Worm (Caenorhabditis elegans): ENCODE measurements around the gene F18A11.3.

F18A11.3 gene

ce11 chrII:12997413-12997812, 39.2 kb downstream of the F18A11.3 start, which contains the start of gene Y38F1A.7:
Gene Y38F1A.7 (minus strand): TSS chrII:12997804.
- TF ChIP-seq nhr-25 (tag; optimal IDR thresholded peaks at IDR 0.05): no peak
- TF ChIP-seq elt-2 (tag; optimal IDR thresholded peaks at IDR 0.05): peak; percentile 1

DNA sequence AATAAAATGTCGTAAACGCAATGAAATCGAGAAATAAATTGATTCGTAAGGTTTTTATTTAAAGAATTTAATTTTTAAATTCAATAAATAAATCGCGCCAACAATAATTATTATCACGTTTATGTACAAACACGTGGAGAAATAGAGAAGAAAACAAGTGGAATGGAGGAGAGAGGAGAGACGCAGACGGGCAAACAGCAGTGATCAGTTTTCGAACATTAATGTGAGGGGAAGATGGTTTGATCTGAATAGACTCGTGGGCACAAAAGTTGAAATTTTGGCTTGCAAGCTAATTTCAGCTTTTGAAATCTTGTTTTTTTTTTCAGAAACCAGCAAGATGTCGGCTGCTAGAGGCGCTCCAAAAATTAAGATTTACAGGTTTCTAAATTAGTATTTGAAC, 40.4 kb downstream of the F18A11.3 start, which contains the start of gene hphd-1:
TSS of gene hphd-1 (minus strand) at position 323 of the 400 bp plus-strand sequence.
- TF ChIP-seq elt-1 (tag; optimal IDR thresholded peaks at IDR 0.05) (no peak), nhr-23 (tag; optimal IDR thresholded peaks at IDR 0.05) (peak; percentile 26), egl-5 (tag; optimal IDR thresholded peaks at IDR 0.05) (no peak), nhr-12 (tag; optimal IDR thresholded peaks at IDR 0.05) (no peak), elt-2 (tag; optimal IDR thresholded peaks at IDR 0.05) (peak; percentile 63), ZK546.5 (tag; optimal IDR thresholded peaks at IDR 0.05) (no peak), lsy-12 (tag; optimal IDR thresholded peaks at IDR 0.05) (no peak), nhr-43 (tag; optimal IDR thresholded peaks at IDR 0.05; ENCODE audit: poor library complexity, severe bottlenecking) (peak; percentile 84), skn-1 (tag; optimal IDR thresholded peaks at IDR 0.05) (no peak), fos-1 (tag; optimal IDR thresholded peaks at IDR 0.05) (no peak), nhr-28 (tag; optimal IDR thresholded peaks at IDR 0.05) (no peak), ama-1 (optimal IDR thresholded peaks at IDR 0.05) (no peak), mdl-1 (tag; optimal IDR thresholded peaks at IDR 0.05) (peak; percentile 55), jun-1 (tag; optimal IDR thresholded peaks at IDR 0.05) (no peak), nfya-1 (tag; optimal IDR thresholded peaks at IDR 0.05; ENCODE audit: insufficient read depth) (peak; percentile 41), snpc-4 (tag; optimal IDR thresholded peaks at IDR 0.05) (peak; percentile 25), sea-2 (GFP tag; optimal IDR thresholded peaks at IDR 0.05) (no peak), hmg-11 (tag; optimal IDR thresholded peaks at IDR 0.05) (no peak), pqm-1 (tag; optimal IDR thresholded peaks at IDR 0.05) (peak; percentile 86), R02D3.7 (tag; optimal IDR thresholded peaks at IDR 0.05) (no peak), pha-4 (tag; optimal IDR thresholded peaks at IDR 0.05) (peak; percentile 93), tbx-2 (tag; optimal IDR thresholded peaks at IDR 0.05) (no peak), ztf-4 (tag; optimal IDR thresholded peaks at IDR 0.05) (no peak), aly-2 (tag; optimal IDR thresholded peaks at IDR 0.05) (no peak), nhr-237 (tag; optimal IDR thresholded peaks at IDR 0.05) (no peak), ceh-82 (tag; optimal IDR thresholded peaks at IDR 0.05) (no peak), elt-3 (tag; optimal IDR thresholded peaks at IDR 0.05) (no peak)

DNA sequence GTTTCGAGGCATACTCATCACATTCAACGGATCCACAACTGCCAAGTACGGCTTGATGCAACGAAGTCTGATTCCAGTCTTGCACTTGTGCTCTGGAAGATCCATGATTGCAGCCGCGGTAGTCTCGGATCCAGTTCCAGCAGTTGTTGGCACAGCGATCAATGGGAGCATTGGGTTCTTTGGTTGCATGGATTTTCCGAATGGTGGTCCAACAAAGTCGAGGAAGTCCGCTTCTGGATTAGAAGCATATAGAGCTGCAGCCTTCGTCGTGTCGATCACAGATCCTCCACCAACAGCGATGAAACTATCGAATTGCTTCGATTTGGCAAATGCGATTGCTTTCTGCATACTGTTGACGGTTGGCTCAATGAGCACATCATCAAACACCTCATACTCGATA, 41.3 kb downstream of the F18A11.3 start:
- TF ChIP-seq unc-39 (tag; optimal IDR thresholded peaks at IDR 0.05) (no peak), unc-62 (GFP tag; optimal IDR thresholded peaks at IDR 0.05) (no peak), ama-1 (optimal IDR thresholded peaks at IDR 0.05) (peak; percentile 61), elt-3 (tag; optimal IDR thresholded peaks at IDR 0.05) (no peak), skn-1 (tag; optimal IDR thresholded peaks at IDR 0.05) (no peak)

- peak; percentile 39 for TF ChIP-seq nhr-43 (tag; optimal IDR thresholded peaks at IDR 0.05; ENCODE audit: poor library complexity, severe bottlenecking)
- peak; percentile 85 for TF ChIP-seq ama-1 (optimal IDR thresholded peaks at IDR 0.05)
- TF ChIP-seq elt-2 (tag; optimal IDR thresholded peaks at IDR 0.05): peak; percentile 25
- no peak for TF ChIP-seq pqm-1 (tag; optimal IDR thresholded peaks at IDR 0.05)
Observed at ce11 chrII:12994009-12994788, 42.4 kb downstream of the F18A11.3 start.

DNA sequence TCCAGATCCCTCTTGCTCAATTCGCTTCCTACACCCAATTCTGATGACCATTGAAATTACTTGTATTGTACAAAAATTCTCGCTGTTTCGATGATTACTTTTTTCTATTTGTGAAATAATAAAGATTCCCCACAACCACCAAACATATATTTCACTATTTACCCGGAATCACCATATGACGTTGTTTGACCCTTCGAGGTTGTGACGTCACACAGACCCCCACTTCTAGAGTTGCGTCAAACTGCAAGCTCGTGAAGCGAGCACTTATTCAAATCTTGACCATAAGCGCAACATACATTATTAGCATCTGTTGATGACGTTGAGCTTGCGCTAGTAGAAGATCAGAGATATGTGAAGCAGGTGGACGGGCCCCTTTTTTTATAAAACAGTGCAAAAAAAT, 43.7 kb downstream of the F18A11.3 start:
- TF ChIP-seq fkh-10 (GFP tag; optimal IDR thresholded peaks at IDR 0.05): no peak
- no peak for TF ChIP-seq skn-1 (tag; optimal IDR thresholded peaks at IDR 0.05)
- TF ChIP-seq nhr-67 (tag; optimal IDR thresholded peaks at IDR 0.05): no peak
- TF ChIP-seq unc-62 (GFP tag; optimal IDR thresholded peaks at IDR 0.05): no peak
- TF ChIP-seq R02D3.7 (tag; optimal IDR thresholded peaks at IDR 0.05): no peak
- TF ChIP-seq ceh-82 (tag; optimal IDR thresholded peaks at IDR 0.05): no peak
- no peak for TF ChIP-seq ceh-28 (tag; optimal IDR thresholded peaks at IDR 0.05)
- no peak for TF ChIP-seq elt-2 (tag; optimal IDR thresholded peaks at IDR 0.05)
- TF ChIP-seq fkh-2 (tag; optimal IDR thresholded peaks at IDR 0.05): no peak
- TF ChIP-seq ztf-11 (tag; optimal IDR thresholded peaks at IDR 0.05): no peak
- TF ChIP-seq ztf-4 (tag; optimal IDR thresholded peaks at IDR 0.05): no peak
- TF ChIP-seq lsy-12 (tag; optimal IDR thresholded peaks at IDR 0.05): no peak
- TF ChIP-seq pha-4 (tag; optimal IDR thresholded peaks at IDR 0.05): no peak
- no peak for TF ChIP-seq nhr-11 (tag; optimal IDR thresholded peaks at IDR 0.05)
- no peak for TF ChIP-seq nhr-28 (tag; optimal IDR thresholded peaks at IDR 0.05)
- no peak for TF ChIP-seq unc-39 (tag; optimal IDR thresholded peaks at IDR 0.05)
- no peak for TF ChIP-seq elt-3 (tag; optimal IDR thresholded peaks at IDR 0.05)
- TF ChIP-seq pqm-1 (tag; optimal IDR thresholded peaks at IDR 0.05): no peak
- TF ChIP-seq eor-1 (tag; optimal IDR thresholded peaks at IDR 0.05): no peak
- no peak for TF ChIP-seq aly-2 (tag; optimal IDR thresholded peaks at IDR 0.05)
